Worm (Caenorhabditis elegans) whole organism, L4/young adult: ENCODE results near the gene C04E6.12.

Experiments used
- dao-5 ChIP-seq: sonication (generic microtip); optimal IDR thresholded peaks from 2 replicates; lab custom pipeline; 2016; ENCODE audit warnings: missing genotype, missing genetic modification characterization, moderate library complexity, missing compliant biosample characterization
- him-1 ChIP-seq: sonication (generic microtip); optimal IDR thresholded peaks from 2 replicates; lab custom pipeline; 2016; ENCODE audit warnings: missing genotype, missing genetic modification reagents, missing genetic modification characterization, missing compliant biosample characterization

DNA sequence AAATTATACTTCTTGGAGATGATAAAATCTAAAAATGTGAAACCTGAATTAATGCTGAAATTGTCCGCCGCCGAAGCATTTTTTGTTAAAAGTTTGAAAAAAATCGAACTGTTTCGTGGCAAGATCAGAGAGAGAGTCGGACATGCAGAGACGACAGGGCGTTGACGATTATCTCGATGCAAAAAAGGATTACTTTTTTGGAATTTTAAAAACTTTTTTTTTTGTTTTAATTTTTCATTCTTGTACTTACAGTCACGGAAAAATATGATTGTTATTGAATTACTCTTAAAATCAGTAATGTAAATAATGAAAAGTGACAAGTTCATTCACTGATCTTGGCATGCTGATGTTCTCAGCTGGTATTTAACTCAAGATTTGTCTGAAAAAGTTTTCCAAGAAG, 16.9 kb upstream of the C04E6.12 start, which contains the start of the genes M03F8.5 and M03F8.7:
- no peak for TF ChIP-seq him-1 (tag; lab: Kevin White, UChicago)
- no peak for TF ChIP-seq dao-5 (tag; lab: Kevin White, UChicago)
